Worm (Caenorhabditis elegans): ENCODE results near the gene srh-282.

Gene srh-282

DNA sequence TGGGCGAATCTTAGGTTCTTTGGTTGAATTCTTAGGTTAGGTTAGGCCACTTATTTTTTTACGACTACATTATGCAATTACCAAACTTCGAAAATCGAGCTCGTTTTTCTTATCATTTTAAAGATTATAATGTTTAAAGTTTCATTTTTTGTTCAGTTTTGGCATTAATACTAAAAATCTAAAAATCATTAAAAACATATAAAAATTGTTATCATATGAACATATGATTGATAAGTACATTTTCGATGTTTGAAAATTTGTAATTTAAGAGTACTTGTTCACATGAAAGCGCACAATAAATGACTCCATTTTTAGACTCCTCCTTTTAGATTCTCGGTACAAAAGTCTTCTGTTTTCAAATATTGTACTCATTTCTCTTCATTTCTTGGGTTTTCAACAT lies 31.9 kb upstream of the srh-282 start:
- no peak for TF ChIP-seq unc-30 (tag; optimal IDR thresholded peaks at IDR 0.05)
- no peak for TF ChIP-seq hpl-2 (GFP tag; optimal IDR thresholded peaks at IDR 0.05)
- TF ChIP-seq tbx-2 (tag; optimal IDR thresholded peaks at IDR 0.05) = no peak
- TF ChIP-seq egl-13 (tag; optimal IDR thresholded peaks at IDR 0.05) = no peak
- no peak for TF ChIP-seq unc-62 (GFP tag; optimal IDR thresholded peaks at IDR 0.05)
- no peak for TF ChIP-seq rnt-1 (tag; optimal IDR thresholded peaks at IDR 0.05)
- TF ChIP-seq C34B4.2 (tag; optimal IDR thresholded peaks at IDR 0.05) = no peak
- TF ChIP-seq mdl-1 (tag; optimal IDR thresholded peaks at IDR 0.05) = no peak
- no peak for TF ChIP-seq jun-1 (tag; optimal IDR thresholded peaks at IDR 0.05)
- no peak for TF ChIP-seq mef-2 (tag; optimal IDR thresholded peaks at IDR 0.05)

- TF ChIP-seq lin-14 (GFP tag; optimal IDR thresholded peaks at IDR 0.05) = peak; percentile 27
- no peak for TF ChIP-seq dpl-1 (GFP tag; optimal IDR thresholded peaks at IDR 0.05)
- TF ChIP-seq isw-1 (GFP tag; IDR thresholded peaks at IDR 0.05) = no peak
- peak in 2 of 6 experiments; percentile 0 to 55 for TF ChIP-seq elt-3 (tag; optimal IDR thresholded peaks at IDR 0.05)
- peak; percentile 53 for TF ChIP-seq blmp-1 (tag; optimal IDR thresholded peaks at IDR 0.05)
Observed at ce11 chrIV:303264-303663, 30.1 kb upstream of the srh-282 start.

- TF ChIP-seq efl-3 (GFP tag; optimal IDR thresholded peaks at IDR 0.05) = no peak
- TF ChIP-seq F16B12.6 (tag; optimal IDR thresholded peaks at IDR 0.05) = no peak
- TF ChIP-seq nhr-90 (tag; optimal IDR thresholded peaks at IDR 0.05; ENCODE audit: poor library complexity) = no peak
- TF ChIP-seq nhr-237 (tag; optimal IDR thresholded peaks at IDR 0.05) = no peak
- peak; percentile 73 for TF ChIP-seq blmp-1 (tag; optimal IDR thresholded peaks at IDR 0.05)
- TF ChIP-seq mep-1 (tag; optimal IDR thresholded peaks at IDR 0.05) = no peak
- TF ChIP-seq unc-98 (GFP tag; IDR thresholded peaks at IDR 0.05) = no peak
- TF ChIP-seq fkh-4 (tag; optimal IDR thresholded peaks at IDR 0.05; ENCODE audit: borderline replicate concordance) = no peak
- no peak for TF ChIP-seq lin-35 (GFP tag; optimal IDR thresholded peaks at IDR 0.05)
- no peak for TF ChIP-seq dpl-1 (GFP tag; optimal IDR thresholded peaks at IDR 0.05)
- no peak for TF ChIP-seq isw-1 (GFP tag; IDR thresholded peaks at IDR 0.05)
- no peak for TF ChIP-seq efl-1 (optimal IDR thresholded peaks at IDR 0.05)
- TF ChIP-seq efl-1 (GFP tag; optimal IDR thresholded peaks at IDR 0.05 in 1 of 2) = peak in 1 of 2 experiments; percentile 78
- no peak for TF ChIP-seq ceh-63 (GFP tag; optimal IDR thresholded peaks at IDR 0.05)
- TF ChIP-seq nhr-20 (tag; optimal IDR thresholded peaks at IDR 0.05) = peak; percentile 9
- no peak for TF ChIP-seq egl-27 (tag; optimal IDR thresholded peaks at IDR 0.05)
- TF ChIP-seq swsn-7 (tag; optimal IDR thresholded peaks at IDR 0.05) = no peak
- TF ChIP-seq elt-3 (tag; optimal IDR thresholded peaks at IDR 0.05) = peak in 3 of 6 experiments; percentile 44 to 83 (median 57)
- TF ChIP-seq zag-1 (tag; optimal IDR thresholded peaks at IDR 0.05) = no peak
- TF ChIP-seq ceh-82 (tag; optimal IDR thresholded peaks at IDR 0.05) = no peak
- TF ChIP-seq nhr-47 (tag; optimal IDR thresholded peaks at IDR 0.05) = peak; percentile 31
- TF ChIP-seq egl-13 (tag; optimal IDR thresholded peaks at IDR 0.05) = peak; percentile 36
- TF ChIP-seq hlh-17 (GFP tag; optimal IDR thresholded peaks at IDR 0.05; ENCODE audit: borderline replicate concordance) = no peak
- 0 out of 2 replicates have a peak, but pooled peaks have one; percentile 24 for TF ChIP-seq grh-1 (GFP tag; IDR thresholded peaks at IDR 0.05)
- no peak for TF ChIP-seq nhr-77 (tag; optimal IDR thresholded peaks at IDR 0.05)
- no peak for TF ChIP-seq hpl-2 (GFP tag; optimal IDR thresholded peaks at IDR 0.05)
- TF ChIP-seq skn-1 (tag; optimal IDR thresholded peaks at IDR 0.05) = no peak
- no peak for TF ChIP-seq ceh-8 (GFP tag; optimal IDR thresholded peaks at IDR 0.05)
- TF ChIP-seq aha-1 (tag; optimal IDR thresholded peaks at IDR 0.05) = no peak
- no peak for TF ChIP-seq hlh-4 (tag; optimal IDR thresholded peaks at IDR 0.05)
- peak; percentile 32 for TF ChIP-seq lin-14 (GFP tag; optimal IDR thresholded peaks at IDR 0.05)
- TF ChIP-seq irx-1 (tag; optimal IDR thresholded peaks at IDR 0.05) = no peak
- TF ChIP-seq snpc-4 (tag; optimal IDR thresholded peaks at IDR 0.05) = no peak
- no peak for TF ChIP-seq zip-4 (GFP tag; optimal IDR thresholded peaks at IDR 0.05)
- TF ChIP-seq jun-1 (tag; optimal IDR thresholded peaks at IDR 0.05) = no peak
- peak; percentile 40 for TF ChIP-seq nhr-85 (tag)
- peak; percentile 55 for TF ChIP-seq nhr-71 (tag; optimal IDR thresholded peaks at IDR 0.05)
- TF ChIP-seq unc-86 (tag; optimal IDR thresholded peaks at IDR 0.05) = no peak
- TF ChIP-seq vab-15 (tag; optimal IDR thresholded peaks at IDR 0.05) = no peak
- TF ChIP-seq rnt-1 (tag; optimal IDR thresholded peaks at IDR 0.05) = no peak
- no peak for TF ChIP-seq unc-130 (tag; optimal IDR thresholded peaks at IDR 0.05)
- no peak for TF ChIP-seq ama-1 (optimal IDR thresholded peaks at IDR 0.05)
Observed at ce11 chrIV:302743-303142, 29.5 kb upstream of the srh-282 start.

Data from whole organism, L1 larva.